Fruit fly (Drosophila melanogaster) whole organism, embryonic: ENCODE results near the gene CG13096.

Experiments
- Aef1 ChIP-seq: fragments of 200-800 bp; sonication (Bioruptor generic); IDR thresholded peaks from 3 replicates; pipeline ENCODE4 v1.3.6; 2022; ENCODE audit warnings: missing biosample characterization, missing genetic modification characterization
- Atf-2 ChIP-seq: fragments of 200-800 bp; sonication (Bioruptor generic); optimal IDR thresholded peaks from 2 replicates; lab custom pipeline; 2016; ENCODE audit warnings: missing biosample characterization, missing genetic modification characterization
- Awh ChIP-seq: fragments of 200-800 bp; sonication (Bioruptor generic); IDR thresholded peaks from 2 replicates; pipeline ENCODE4, ENCODE4 v1.3.6; 2022; ENCODE audit warnings: missing biosample characterization, missing genetic modification characterization
- B-H1 ChIP-seq: fragments of 200-800 bp; sonication (Bioruptor generic); IDR thresholded peaks from 3 replicates; pipeline ENCODE4 v1.3.6; 2022; ENCODE audit warnings: missing biosample characterization, missing genetic modification characterization
- CG10462 ChIP-seq: fragments of 200-800 bp; sonication (Bioruptor generic); optimal IDR thresholded peaks from 2 replicates; lab custom pipeline; 2016; ENCODE audit warnings: missing biosample characterization, missing genetic modification characterization
- CG11085 ChIP-seq: fragments of 200-800 bp; sonication (Bioruptor generic); IDR thresholded peaks from 2 replicates; pipeline ENCODE4 v1.3.6; 2022; ENCODE audit warnings: missing biosample characterization, missing genetic modification characterization
- CG1233 ChIP-seq: fragments of 200-800 bp; sonication (Bioruptor generic); optimal IDR thresholded peaks from 4 replicates; lab custom pipeline; 2018; ENCODE audit warnings: missing biosample characterization, mild to moderate bottlenecking, missing genetic modification characterization
- CG16779 ChIP-seq: fragments of 200-800 bp; sonication (Bioruptor generic); IDR thresholded peaks from 2 replicates; pipeline ENCODE4 v1.3.6; 2022; ENCODE audit warnings: missing biosample characterization, missing genetic modification characterization
- CG1792 ChIP-seq: fragments of 200-800 bp; sonication (Bioruptor generic); optimal IDR thresholded peaks from 2 replicates; lab custom pipeline; 2016; ENCODE audit warnings: missing biosample characterization, missing genetic modification characterization
- CG18476 ChIP-seq: fragments of 200-800 bp; sonication (Bioruptor generic); optimal IDR thresholded peaks from 2 replicates; lab custom pipeline; 2016; ENCODE audit warnings: missing biosample characterization, mild to moderate bottlenecking, missing genetic modification characterization
- CG2875 ChIP-seq: fragments of 200-800 bp; sonication (Bioruptor generic); optimal IDR thresholded peaks from 2 replicates; lab custom pipeline; 2017; ENCODE audit warnings: missing biosample characterization, mild to moderate bottlenecking, missing genetic modification characterization, missing genetic modification reagents
- CG3065 ChIP-seq: fragments of 200-800 bp; sonication (Bioruptor generic); optimal IDR thresholded peaks from 2 replicates; lab custom pipeline; 2016; ENCODE audit warnings: missing biosample characterization, missing genetic modification characterization
- CG3847 ChIP-seq: fragments of 200-800 bp; sonication (Bioruptor generic); IDR thresholded peaks from 2 replicates; pipeline ENCODE4 v1.3.6; 2022; ENCODE audit warnings: missing biosample characterization, missing genetic modification characterization
- CG3995 ChIP-seq: fragments of 200-800 bp; sonication (Bioruptor generic); optimal IDR thresholded peaks from 3 replicates; lab custom pipeline; 2016; ENCODE audit warnings: missing biosample characterization, missing genetic modification characterization
- CG6254 ChIP-seq: fragments of 200-800 bp; sonication (Bioruptor generic); optimal IDR thresholded peaks from 3 replicates; lab custom pipeline; 2017; ENCODE audit warnings: mild to moderate bottlenecking, missing biosample characterization, missing genetic modification reagents, missing genetic modification characterization
- CG6683 ChIP-seq: fragments of 200-800 bp; sonication (Bioruptor generic); optimal IDR thresholded peaks from 2 replicates; lab custom pipeline; 2017; ENCODE audit warnings: missing biosample characterization, mild to moderate bottlenecking, missing genetic modification characterization, missing genetic modification reagents
- CG6813 ChIP-seq: fragments of 200-800 bp; sonication (Bioruptor generic); optimal IDR thresholded peaks from 2 replicates; lab custom pipeline; 2017; ENCODE audit warnings: missing biosample characterization, missing genetic modification characterization, mild to moderate bottlenecking, moderate library complexity, missing genetic modification reagents
- CG6854 ChIP-seq: fragments of 200-800 bp; sonication (Bioruptor generic); optimal IDR thresholded peaks from 3 replicates; lab custom pipeline; 2017; ENCODE audit warnings: missing biosample characterization, mild to moderate bottlenecking, missing genetic modification characterization
- CG7357 ChIP-seq: fragments of 200-800 bp; sonication (Bioruptor generic); IDR thresholded peaks from 3 replicates; pipeline ENCODE4 v1.3.6; 2022; ENCODE audit warnings: missing biosample characterization, missing genetic modification characterization
- Dp ChIP-seq: fragments of 200-800 bp; sonication (Bioruptor generic); optimal IDR thresholded peaks from 2 replicates; lab custom pipeline; 2018; ENCODE audit warnings: missing biosample characterization, mild to moderate bottlenecking, missing genetic modification characterization, moderate library complexity
- Ets97D ChIP-seq: fragments of 200-800 bp; sonication (Bioruptor generic); optimal IDR thresholded peaks from 3 replicates; lab custom pipeline; 2016; ENCODE audit warnings: missing biosample characterization, missing genetic modification characterization
- Fer1 ChIP-seq: fragments of 200-800 bp; sonication (Bioruptor generic); optimal IDR thresholded peaks from 2 replicates; lab custom pipeline; 2017; ENCODE audit warnings: missing biosample characterization, mild to moderate bottlenecking, missing genetic modification characterization
- Fer2 ChIP-seq: fragments of 200-800 bp; sonication (Bioruptor generic); optimal IDR thresholded peaks from 2 replicates; lab custom pipeline; 2018; ENCODE audit warnings: missing biosample characterization, mild to moderate bottlenecking, missing genetic modification characterization, moderate library complexity
- Fer3 ChIP-seq: fragments of 200-800 bp; sonication (Bioruptor generic); optimal IDR thresholded peaks from 2 replicates; lab custom pipeline; 2018; ENCODE audit warnings: missing biosample characterization, mild to moderate bottlenecking, missing genetic modification characterization, moderate library complexity
- HmgZ ChIP-seq: fragments of 200-800 bp; sonication (Bioruptor generic); optimal IDR thresholded peaks from 2 replicates; lab custom pipeline; 2018; ENCODE audit warnings: missing biosample characterization, mild to moderate bottlenecking, missing genetic modification characterization
- Kr ChIP-seq: fragments of 200-800 bp; sonication (Bioruptor generic); optimal IDR thresholded peaks from 2 replicates; lab custom pipeline; 2017; ENCODE audit warnings: missing biosample characterization, mild to moderate bottlenecking, missing genetic modification characterization
- MESR4 ChIP-seq: fragments of 200-800 bp; sonication (Bioruptor generic); optimal IDR thresholded peaks from 2 replicates; lab custom pipeline; 2018; ENCODE audit warnings: missing biosample characterization, mild to moderate bottlenecking, missing genetic modification characterization, moderate library complexity
- NfI ChIP-seq: fragments of 200-800 bp; sonication (Bioruptor generic); optimal IDR thresholded peaks from 3 replicates; lab custom pipeline; 2018; ENCODE audit warnings: missing biosample characterization, mild to moderate bottlenecking, missing genetic modification characterization, moderate library complexity
- Optix ChIP-seq: fragments of 200-800 bp; sonication (Bioruptor generic); IDR thresholded peaks from 3 replicates; pipeline ENCODE4 v1.3.6; 2022; ENCODE audit warnings: missing biosample characterization, missing genetic modification characterization
- Rfx ChIP-seq: fragments of 200-800 bp; sonication (Bioruptor generic); IDR thresholded peaks from 2 replicates; pipeline ENCODE4 v1.3.6; 2022; ENCODE audit warnings: missing biosample characterization, missing genetic modification characterization
- amos ChIP-seq: fragments of 200-800 bp; sonication (Bioruptor generic); IDR thresholded peaks from 2 replicates; pipeline ENCODE4 v1.3.6; 2022; ENCODE audit warnings: missing biosample characterization, missing genetic modification characterization; ENCODE audit not compliant: partially characterized antibody
- chif ChIP-seq, 2 experiments: fragments of 200-800 bp; sonication (Bioruptor generic); optimal IDR thresholded peaks; 3 replicates each; lab custom pipeline; 2016; ENCODE audit warnings: missing biosample characterization in 2 of 2, missing genetic modification characterization in 2 of 2
- corto ChIP-seq: fragments of 200-800 bp; sonication (Bioruptor generic); optimal IDR thresholded peaks from 2 replicates; lab custom pipeline; 2016; ENCODE audit warnings: missing biosample characterization, mild to moderate bottlenecking, missing genetic modification characterization, moderate library complexity
- dmrt11E ChIP-seq: fragments of 200-800 bp; sonication (Bioruptor generic); optimal IDR thresholded peaks from 3 replicates; lab custom pipeline; 2018; ENCODE audit warnings: missing biosample characterization, mild to moderate bottlenecking, missing genetic modification characterization, moderate library complexity
- fd3F ChIP-seq: fragments of 200-800 bp; sonication (Bioruptor generic); optimal IDR thresholded peaks from 2 replicates; lab custom pipeline; 2018; ENCODE audit warnings: missing biosample characterization, mild to moderate bottlenecking, missing genetic modification characterization, moderate library complexity
- gcm2 ChIP-seq: fragments of 200-800 bp; sonication (Bioruptor generic); optimal IDR thresholded peaks from 2 replicates; lab custom pipeline; 2016; ENCODE audit warnings: missing biosample characterization, missing genetic modification characterization
- gfzf ChIP-seq: fragments of 200-800 bp; sonication (Bioruptor generic); optimal IDR thresholded peaks from 2 replicates; lab custom pipeline; 2016; ENCODE audit warnings: missing biosample characterization, mild to moderate bottlenecking, missing genetic modification characterization, moderate library complexity
- h ChIP-seq: fragments of >200 bp; optimal IDR thresholded peaks from 2 replicates; lab custom pipeline; 2017
- kni ChIP-seq: fragments of 200-800 bp; sonication (Bioruptor generic); optimal IDR thresholded peaks from 3 replicates; lab custom pipeline; 2017; ENCODE audit warnings: mild to moderate bottlenecking, missing biosample characterization, missing genetic modification reagents, missing genetic modification characterization
- lbe ChIP-seq: fragments of 200-800 bp; sonication (Bioruptor generic); optimal IDR thresholded peaks from 2 replicates; lab custom pipeline; 2016; ENCODE audit warnings: missing biosample characterization, mild to moderate bottlenecking, missing genetic modification characterization
- mld ChIP-seq: fragments of 200-800 bp; sonication (Bioruptor generic); IDR thresholded peaks from 3 replicates; pipeline ENCODE4 v1.3.6; 2022; ENCODE audit warnings: missing biosample characterization, missing genetic modification characterization; ENCODE audit not compliant: partially characterized antibody
- nau ChIP-seq: fragments of 200-800 bp; sonication (Bioruptor generic); optimal IDR thresholded peaks from 3 replicates; lab custom pipeline; 2017; ENCODE audit warnings: missing biosample characterization, mild to moderate bottlenecking, missing genetic modification characterization, missing genetic modification reagents
- pho ChIP-seq: fragments of 200-800 bp; sonication (Bioruptor generic); optimal IDR thresholded peaks from 2 replicates; lab custom pipeline; 2016; ENCODE audit warnings: missing biosample characterization, missing genetic modification characterization
- psq ChIP-seq: fragments of 200-800 bp; sonication (Bioruptor generic); optimal IDR thresholded peaks from 2 replicates; lab custom pipeline; 2017; ENCODE audit warnings: missing biosample characterization, missing genetic modification characterization
- row ChIP-seq: fragments of 200-800 bp; sonication (Bioruptor generic); IDR thresholded peaks from 3 replicates; pipeline ENCODE4 v1.3.6; 2022; ENCODE audit warnings: missing biosample characterization, missing genetic modification characterization
- stwl ChIP-seq: fragments of 200-800 bp; sonication (Bioruptor generic); optimal IDR thresholded peaks from 3 replicates; lab custom pipeline; 2018; ENCODE audit warnings: missing biosample characterization, mild to moderate bottlenecking, missing genetic modification characterization, moderate library complexity
- tup ChIP-seq: fragments of 200-800 bp; sonication (Bioruptor generic); optimal IDR thresholded peaks from 2 replicates; lab custom pipeline; 2016; ENCODE audit warnings: missing biosample characterization, mild to moderate bottlenecking, missing genetic modification characterization, moderate library complexity
- twi ChIP-seq: fragments of 200-800 bp; optimal IDR thresholded peaks from 2 replicates; lab custom pipeline; 2019; ENCODE audit warnings: missing biosample characterization, mild to moderate bottlenecking, missing genetic modification characterization, moderate library complexity
- vfl ChIP-seq: fragments of 200-800 bp; sonication (Bioruptor generic); optimal IDR thresholded peaks from 2 replicates; lab custom pipeline; 2016; ENCODE audit warnings: missing biosample characterization, missing genetic modification characterization
- wor ChIP-seq: fragments of 200-800 bp; sonication (Bioruptor generic); IDR thresholded peaks from 2 replicates; pipeline ENCODE4 v1.3.6; 2022; ENCODE audit warnings: missing biosample characterization, missing genetic modification characterization
- zfh1 ChIP-seq: fragments of 200-800 bp; sonication (Bioruptor generic); IDR thresholded peaks from 3 replicates; pipeline ENCODE4 v1.3.6; 2022; ENCODE audit warnings: missing biosample characterization, missing genetic modification characterization

Gene CG13096

dm6 chr2L:8514748-8515147 is 3.1 kb upstream of the CG13096 start, which contains the start of the genes CG13097 and PIG-U (continued):
- TF ChIP-seq fd3F (GFP tag; lab: Kevin White, UChicago) (peak; percentile 46), chif (GFP tag; optimal IDR thresholded peaks at IDR 0.05; lab: Kevin White, UChicago) (peak; percentile 43 to 71), B-H1 (GFP tag; lab: Robert Waterston, UW) (peak; percentile 40; the same call in 2 of the 3 replicates), amos (GFP tag; lab: Robert Waterston, UW) (peak; percentile 85), pho (GFP tag; lab: Kevin White, UChicago) (peak; percentile 74), CG7357 (peak; percentile 52; the same call in 1 of the 3 replicates), Optix (GFP tag; lab: Robert Waterston, UW) (no peak; the same call in 1 of the 3 replicates), CG16779 (GFP tag; lab: Robert Waterston, UW) (no peak), stwl (tag; lab: Kevin White, UChicago) (peak; percentile 74), Kr (GFP tag; lab: Kevin White, UChicago) (no peak), zfh1 (GFP tag; lab: Robert Waterston, UW) (peak; percentile 84), MESR4 (GFP tag; lab: Kevin White, UChicago) (peak; percentile 3), CG6254 (no peak), CG1233 (GFP tag; lab: Kevin White, UChicago) (peak; percentile 56), wor (peak; percentile 51), dmrt11E (tag; lab: Kevin White, UChicago) (peak; percentile 74), CG1792 (GFP tag; lab: Kevin White, UChicago) (peak; percentile 55), CG6854 (GFP tag; lab: Kevin White, UChicago) (no peak), mld (GFP tag; lab: Robert Waterston, UW) (peak; percentile 74; the same call in 1 of the 3 replicates), Fer2 (peak; percentile 76), Awh (GFP tag; lab: Robert Waterston, UW) (0 out of 2 replicates have a peak, but pooled peaks have one; percentile 13), gcm2 (no peak), Atf-2 (GFP tag; lab: Kevin White, UChicago) (peak; percentile 68), nau (GFP tag; lab: Kevin White, UChicago) (no peak), CG3847 (peak; percentile 83), CG2875 (GFP tag; lab: Kevin White, UChicago) (no peak), CG11085 (GFP tag; lab: Robert Waterston, UW) (peak; percentile 28; the same call in 1 of the 2 replicates), CG3995 (GFP tag; lab: Kevin White, UChicago) (peak; percentile 92), NfI (GFP tag; lab: Kevin White, UChicago) (peak; percentile 70), CG18476 (GFP tag; lab: Kevin White, UChicago) (peak; percentile 86), kni (GFP tag; lab: Kevin White, UChicago) (no peak), Rfx (GFP tag; lab: Robert Waterston, UW) (peak; percentile 90), Ets97D (peak; percentile 78), row (GFP tag; lab: Robert Waterston, UW) (peak; percentile 96), h (lab: Kevin White, UChicago) (no peak), HmgZ (tag; lab: Kevin White, UChicago) (peak; percentile 87), CG6683 (GFP tag; lab: Kevin White, UChicago) (peak; percentile 65), Aef1 (peak; percentile 88), CG6813 (peak; percentile 57), corto (GFP tag; lab: Kevin White, UChicago) (peak; percentile 85), Fer3 (tag; lab: Kevin White, UChicago) (peak; percentile 77), Dp (GFP tag; lab: Kevin White, UChicago) (peak; percentile 59), twi (peak; percentile 58), vfl (GFP tag; lab: Kevin White, UChicago) (peak; percentile 83), lbe (GFP tag; lab: Kevin White, UChicago) (peak; percentile 88), tup (peak; percentile 84), CG3065 (GFP tag; lab: Kevin White, UChicago) (peak; percentile 53), gfzf (no peak), Fer1 (peak; percentile 84), psq (GFP tag; lab: Kevin White, UChicago) (peak; percentile 55), CG10462 (GFP tag; lab: Kevin White, UChicago) (peak; percentile 67)
